Fruit fly (Drosophila melanogaster) whole organism, wandering third instar larva: Measurements from ENCODE around the gene Rpt5.

ENCODE experiments used
- Abd-B ChIP-seq: fragments of >200 bp; optimal IDR thresholded peaks from 2 replicates; lab custom pipeline; 2017; ENCODE audit warnings: missing biosample characterization, missing genetic modification characterization
- CG32264 ChIP-seq: fragments of 200-800 bp; sonication (Bioruptor generic); optimal IDR thresholded peaks from 2 replicates; lab custom pipeline; 2016; ENCODE audit warnings: missing biosample characterization, missing genetic modification characterization
- CG9705 ChIP-seq: fragments of 200-800 bp; sonication (Bioruptor generic); optimal IDR thresholded peaks from 2 replicates; lab custom pipeline; 2018; ENCODE audit warnings: missing biosample characterization, mild to moderate bottlenecking, missing genetic modification characterization
- CrebA ChIP-seq: fragments of 200-800 bp; sonication (Bioruptor generic); optimal IDR thresholded peaks from 2 replicates; lab custom pipeline; 2016; ENCODE audit warnings: missing biosample characterization, mild to moderate bottlenecking, missing genetic modification characterization, borderline replicate concordance
- Dfd ChIP-seq: fragments of >200 bp; optimal IDR thresholded peaks from 2 replicates; lab custom pipeline; 2017; ENCODE audit warnings: missing biosample characterization, missing genetic modification characterization
- Dif ChIP-seq: fragments of 200-275, 200-300 bp; sonication (Bioruptor generic); optimal IDR thresholded peaks from 2 replicates; lab custom pipeline; 2018; ENCODE audit warnings: missing biosample characterization, missing genetic modification characterization; ENCODE audit not compliant: partially characterized antibody
- GATAd ChIP-seq: sonication (Bioruptor generic); optimal IDR thresholded peaks from 2 replicates; lab custom pipeline; 2016; ENCODE audit warnings: missing biosample characterization, missing genetic modification characterization
- HLH106 ChIP-seq: fragments of 200-800 bp; optimal IDR thresholded peaks from 3 replicates; lab custom pipeline; 2019; ENCODE audit warnings: missing biosample characterization, mild to moderate bottlenecking, missing genetic modification characterization, moderate library complexity
- Hnf4 ChIP-seq: fragments of 200-800 bp; sonication (Bioruptor generic); optimal IDR thresholded peaks from 2 replicates; lab custom pipeline; 2016; ENCODE audit warnings: missing biosample characterization, mild to moderate bottlenecking, missing genetic modification characterization
- Hr78 ChIP-seq: fragments of >200 bp; optimal IDR thresholded peaks from 2 replicates; lab custom pipeline; 2017; ENCODE audit warnings: missing biosample characterization, missing genetic modification characterization
- Hr83 ChIP-seq: fragments of 200-300 bp; sonication (Bioruptor generic); optimal IDR thresholded peaks from 2 replicates; lab custom pipeline; 2016; ENCODE audit warnings: missing biosample characterization, mild to moderate bottlenecking, missing genetic modification characterization, moderate library complexity; ENCODE audit not compliant: poor library complexity, severe bottlenecking
- Jra ChIP-seq: sonication (Bioruptor generic); optimal IDR thresholded peaks from 2 replicates; lab custom pipeline; 2016; ENCODE audit warnings: missing biosample characterization, missing genetic modification characterization
- Mio ChIP-seq: sonication (Bioruptor generic); optimal IDR thresholded peaks from 2 replicates; lab custom pipeline; 2016; ENCODE audit warnings: missing biosample characterization, missing genetic modification characterization
- Myc ChIP-seq: fragments of >200 bp; optimal IDR thresholded peaks from 2 replicates; lab custom pipeline; 2017
- N ChIP-seq: fragments of >200 bp; optimal IDR thresholded peaks from 2 replicates; lab custom pipeline; 2018; ENCODE audit warnings: missing biosample characterization, missing external identifiers, missing genetic modification characterization
- OdsH ChIP-seq: fragments of 200-800 bp; sonication (Bioruptor generic); optimal IDR thresholded peaks from 2 replicates; lab custom pipeline; 2016; ENCODE audit warnings: missing biosample characterization, mild to moderate bottlenecking, missing genetic modification characterization
- Rel ChIP-seq, 2 experiments: fragments of 200-800 bp; sonication (Bioruptor generic) in 1 of 2; optimal IDR thresholded peaks; 2 replicates in 1 of 2; 3 replicates in 1 of 2; lab custom pipeline; 2016 to 2019; ENCODE audit warnings: mild to moderate bottlenecking in 2 of 2, missing biosample characterization in 2 of 2, missing genetic modification characterization in 2 of 2, moderate library complexity in 1 of 2
- Sp1 ChIP-seq: fragments of 200-800 bp; sonication (Bioruptor generic); optimal IDR thresholded peaks from 3 replicates; lab custom pipeline; 2019; ENCODE audit warnings: missing biosample characterization, mild to moderate bottlenecking, missing genetic modification characterization, moderate library complexity
- Vsx2 ChIP-seq: fragments of 200-300, 225-300 bp; sonication (Bioruptor generic); optimal IDR thresholded peaks from 2 replicates; lab custom pipeline; 2018; ENCODE audit warnings: missing biosample characterization, missing genetic modification characterization; ENCODE audit not compliant: partially characterized antibody
- br ChIP-seq: fragments of 200-800 bp; sonication (Bioruptor generic); optimal IDR thresholded peaks from 2 replicates; lab custom pipeline; 2016; ENCODE audit warnings: missing biosample characterization, missing genetic modification characterization
- brk ChIP-seq: fragments of 200-800 bp; sonication (Bioruptor generic); optimal IDR thresholded peaks from 2 replicates; lab custom pipeline; 2016; ENCODE audit warnings: missing biosample characterization, mild to moderate bottlenecking, missing genetic modification characterization
- dl ChIP-seq, 2 experiments: fragments of 175-275, 200-275 bp in 1 of 2; fragments of 200-275 bp in 1 of 2; sonication (Bioruptor generic); optimal IDR thresholded peaks; lab custom pipeline; 2018; ENCODE audit warnings: mild to moderate bottlenecking in 2 of 2, missing biosample characterization in 2 of 2, missing genetic modification characterization in 2 of 2, moderate library complexity in 2 of 2; ENCODE audit not compliant: partially characterized antibody in 2 of 2, insufficient read depth in 1 of 2
- dmrt93B ChIP-seq: fragments of 200-800 bp; sonication (Bioruptor generic); optimal IDR thresholded peaks from 2 replicates; lab custom pipeline; 2018; ENCODE audit warnings: missing biosample characterization, mild to moderate bottlenecking, missing genetic modification characterization
- dsf ChIP-seq: sonication (Bioruptor generic); optimal IDR thresholded peaks from 2 replicates; lab custom pipeline; 2016; ENCODE audit warnings: missing biosample characterization, missing genetic modification characterization, borderline replicate concordance
- ey ChIP-seq: fragments of 200-800 bp; sonication (Bioruptor generic); optimal IDR thresholded peaks from 2 replicates; lab custom pipeline; 2016; ENCODE audit warnings: missing biosample characterization, missing genetic modification characterization
- foxo ChIP-seq, 2 experiments: fragments of 200-800 bp; sonication (Bioruptor generic); optimal IDR thresholded peaks; 2 replicates in 1 of 2; 3 replicates in 1 of 2; lab custom pipeline; 2016 to 2017; ENCODE audit warnings: missing biosample characterization in 2 of 2, missing genetic modification characterization in 2 of 2
- fru ChIP-seq: fragments of 200-800 bp; sonication (Bioruptor generic); optimal IDR thresholded peaks from 3 replicates; lab custom pipeline; 2016; ENCODE audit warnings: missing biosample characterization, mild to moderate bottlenecking, missing genetic modification characterization
- h ChIP-seq: fragments of 200-800 bp; sonication (Bioruptor generic); optimal IDR thresholded peaks from 3 replicates; lab custom pipeline; 2016; ENCODE audit warnings: missing biosample characterization, mild to moderate bottlenecking, missing genetic modification characterization
- jim ChIP-seq: fragments of 175-275, 200-325 bp; sonication (Bioruptor generic); optimal IDR thresholded peaks from 2 replicates; lab custom pipeline; 2016; ENCODE audit warnings: missing biosample characterization, mild to moderate bottlenecking, missing genetic modification characterization
- lola ChIP-seq: fragments of >200 bp; optimal IDR thresholded peaks from 2 replicates; lab custom pipeline; 2017; ENCODE audit warnings: missing biosample characterization, missing genetic modification characterization
- pan ChIP-seq: fragments of >200 bp; optimal IDR thresholded peaks from 2 replicates; lab custom pipeline; 2017
- psq ChIP-seq: fragments of 200-800 bp; sonication (Bioruptor generic); optimal IDR thresholded peaks from 3 replicates; lab custom pipeline; 2017; ENCODE audit warnings: missing biosample characterization, mild to moderate bottlenecking, missing genetic modification characterization, moderate library complexity
- rgr ChIP-seq: fragments of 200-800 bp; sonication (Bioruptor generic); optimal IDR thresholded peaks from 3 replicates; lab custom pipeline; 2016; ENCODE audit warnings: missing biosample characterization, mild to moderate bottlenecking, missing genetic modification characterization
- sage ChIP-seq: fragments of 200-800 bp; sonication (Bioruptor generic); optimal IDR thresholded peaks from 2 replicates; lab custom pipeline; 2016; ENCODE audit warnings: missing biosample characterization, mild to moderate bottlenecking, missing genetic modification characterization
- sv ChIP-seq: fragments of 200-800 bp; sonication (Bioruptor generic); optimal IDR thresholded peaks from 3 replicates; lab custom pipeline; 2016; ENCODE audit warnings: missing biosample characterization, missing genetic modification characterization
- tai ChIP-seq: sonication (Bioruptor generic); optimal IDR thresholded peaks from 2 replicates; lab custom pipeline; 2016; ENCODE audit warnings: missing biosample characterization, missing genetic modification characterization
- usp ChIP-seq: fragments of >200 bp; optimal IDR thresholded peaks from 2 replicates; lab custom pipeline; 2017; ENCODE audit warnings: missing biosample characterization, missing genetic modification characterization
- woc ChIP-seq: sonication (Bioruptor generic); optimal IDR thresholded peaks from 2 replicates; lab custom pipeline; 2016; ENCODE audit warnings: missing biosample characterization, mild to moderate bottlenecking, missing genetic modification characterization

Rpt5 gene

dm6 chr3R:23767417-23767853, 14.8 kb downstream of the Rpt5 start, which contains the start of the genes CG10214 and CG10375:
Gene CG10214, minus strand, starts transcription at chr3R:23767488.
Gene CG10375, plus strand, starts transcription at chr3R:23767712.
- peak; percentile 51 for TF ChIP-seq CG9705 (GFP tag; lab: Kevin White, UChicago)
- no peak for TF ChIP-seq Dfd (GFP tag; lab: Kevin White, UChicago)
- TF ChIP-seq Hr83 (GFP tag; lab: Kevin White, UChicago), result peak; percentile 72
- peak; percentile 26 for TF ChIP-seq dmrt93B (GFP tag; lab: Kevin White, UChicago)
- peak; percentile 79 for TF ChIP-seq ey (GFP tag; lab: Kevin White, UChicago)
- peak; percentile 68 for TF ChIP-seq OdsH
- TF ChIP-seq Rel (GFP tag; optimal IDR thresholded peaks at IDR 0.05; lab: Kevin White, UChicago), result no peak
- peak; percentile 95 for TF ChIP-seq Rel (tag; optimal IDR thresholded peaks at IDR 0.05; lab: Kevin White, UChicago)
- TF ChIP-seq Myc (lab: Kevin White, UChicago), result peak; percentile 62
- peak; percentile 71 for TF ChIP-seq Sp1 (GFP tag; lab: Kevin White, UChicago)
- no peak for TF ChIP-seq dsf
- peak; percentile 67 for TF ChIP-seq Jra
- no peak for TF ChIP-seq Hr78 (GFP tag; lab: Kevin White, UChicago)
- TF ChIP-seq CrebA (GFP tag; lab: Kevin White, UChicago), result no peak
- no peak for TF ChIP-seq tai
- no peak for TF ChIP-seq Dif (GFP tag; lab: Kevin White, UChicago)
- TF ChIP-seq GATAd, result peak; percentile 22
- peak; percentile 82 for TF ChIP-seq h (GFP tag; lab: Kevin White, UChicago)
- peak; percentile 21 for TF ChIP-seq Mio (GFP tag; lab: Kevin White, UChicago)
- TF ChIP-seq br, result peak; percentile 66
- TF ChIP-seq Hnf4 (GFP tag; lab: Kevin White, UChicago), result no peak
- peak; percentile 75 for TF ChIP-seq fru
- no peak for TF ChIP-seq jim (GFP tag; lab: Kevin White, UChicago)
- no peak for TF ChIP-seq usp
- no peak for TF ChIP-seq Abd-B (GFP tag; lab: Kevin White, UChicago)
- TF ChIP-seq rgr (GFP tag; lab: Kevin White, UChicago), result peak; percentile 86
- peak; percentile 68 for TF ChIP-seq HLH106 (tag; lab: Kevin White, UChicago)
- peak in 1 of 2 experiments; percentile 86 for TF ChIP-seq foxo (GFP tag; optimal IDR thresholded peaks at IDR 0.05; lab: Kevin White, UChicago)
- TF ChIP-seq Vsx2 (GFP tag; lab: Kevin White, UChicago), result no peak
- TF ChIP-seq woc (GFP tag; lab: Kevin White, UChicago), result peak; percentile 53
- TF ChIP-seq dl (GFP tag; optimal IDR thresholded peaks at IDR 0.05; lab: Kevin White, UChicago; ENCODE audit: insufficient read depth in 1 of 2, partially characterized antibody in 2 of 2), result no peak
- no peak for TF ChIP-seq pan
- TF ChIP-seq sv (GFP tag; lab: Kevin White, UChicago), result peak; percentile 75
- no peak for TF ChIP-seq brk (GFP tag; lab: Kevin White, UChicago)
- no peak for TF ChIP-seq sage (GFP tag; lab: Kevin White, UChicago)
- TF ChIP-seq lola (GFP tag; lab: Kevin White, UChicago), result no peak
- no peak for TF ChIP-seq N
- peak; percentile 51 for TF ChIP-seq psq (GFP tag; lab: Kevin White, UChicago)
- TF ChIP-seq CG32264 (GFP tag; lab: Kevin White, UChicago), result peak; percentile 59

dm6 chr3R:23772808-23773207, 20.1 kb downstream of the Rpt5 start, which contains the start of gene tst:
Gene tst, minus strand, starts transcription at chr3R:23772859.
- TF ChIP-seq ey (GFP tag; lab: Kevin White, UChicago) (peak; percentile 68), fru (peak; percentile 80), br (peak; percentile 69), tai (no peak), Myc (lab: Kevin White, UChicago) (no peak), Jra (no peak), sage (GFP tag; lab: Kevin White, UChicago) (no peak), Rel (GFP tag; optimal IDR thresholded peaks at IDR 0.05; lab: Kevin White, UChicago) (no peak), Rel (tag; optimal IDR thresholded peaks at IDR 0.05; lab: Kevin White, UChicago) (peak; percentile 70), rgr (GFP tag; lab: Kevin White, UChicago) (peak; percentile 92), sv (GFP tag; lab: Kevin White, UChicago) (peak; percentile 58), CG9705 (GFP tag; lab: Kevin White, UChicago) (peak; percentile 45), Mio (GFP tag; lab: Kevin White, UChicago) (no peak), Hr83 (GFP tag; lab: Kevin White, UChicago) (peak; percentile 22), woc (GFP tag; lab: Kevin White, UChicago) (no peak), foxo (GFP tag; optimal IDR thresholded peaks at IDR 0.05; lab: Kevin White, UChicago) (peak in 1 of 2 experiments; percentile 94), dsf (no peak), Dif (GFP tag; lab: Kevin White, UChicago) (no peak), Dfd (GFP tag; lab: Kevin White, UChicago) (no peak), jim (GFP tag; lab: Kevin White, UChicago) (no peak), GATAd (peak; percentile 43), Abd-B (GFP tag; lab: Kevin White, UChicago) (no peak), pan (no peak), h (GFP tag; lab: Kevin White, UChicago) (peak; percentile 85), CrebA (GFP tag; lab: Kevin White, UChicago) (no peak), dmrt93B (GFP tag; lab: Kevin White, UChicago) (peak; percentile 84), Vsx2 (GFP tag; lab: Kevin White, UChicago) (no peak), dl (GFP tag; optimal IDR thresholded peaks at IDR 0.05; lab: Kevin White, UChicago; ENCODE audit: insufficient read depth in 1 of 2, partially characterized antibody in 2 of 2) (no peak), Hr78 (GFP tag; lab: Kevin White, UChicago) (no peak), Sp1 (GFP tag; lab: Kevin White, UChicago) (peak; percentile 84), lola (GFP tag; lab: Kevin White, UChicago) (no peak), OdsH (peak; percentile 86), usp (no peak), CG32264 (GFP tag; lab: Kevin White, UChicago) (no peak), brk (GFP tag; lab: Kevin White, UChicago) (no peak), Hnf4 (GFP tag; lab: Kevin White, UChicago) (no peak), psq (GFP tag; lab: Kevin White, UChicago) (peak; percentile 88), HLH106 (tag; lab: Kevin White, UChicago) (peak; percentile 92), N (no peak)
